Fruit fly (Drosophila melanogaster) whole organism, embryonic: ENCODE data around the gene CG31798.

Source experiments
- Ada2b ChIP-seq: fragments of 200-800 bp; sonication (Bioruptor generic); IDR thresholded peaks from 2 replicates; pipeline ENCODE4 v1.3.6; 2022; ENCODE audit warnings: missing biosample characterization, missing genetic modification characterization
- Antp ChIP-seq: fragments of 200-800 bp; sonication (Bioruptor generic); optimal IDR thresholded peaks from 3 replicates; lab custom pipeline; 2016; ENCODE audit warnings: missing biosample characterization, missing genetic modification characterization
- Bteb2 ChIP-seq: fragments of 200-800 bp; sonication (Bioruptor generic); optimal IDR thresholded peaks from 2 replicates; lab custom pipeline; 2016; ENCODE audit warnings: missing biosample characterization, missing genetic modification characterization
- CG10274 ChIP-seq: fragments of 200-800 bp; sonication (Bioruptor generic); optimal IDR thresholded peaks from 3 replicates; lab custom pipeline; 2017; ENCODE audit warnings: missing biosample characterization, mild to moderate bottlenecking, missing genetic modification characterization
- CG12155 ChIP-seq: fragments of 200-800 bp; sonication (Bioruptor generic); optimal IDR thresholded peaks from 3 replicates; lab custom pipeline; 2016; ENCODE audit warnings: missing biosample characterization, missing genetic modification characterization
- CG1233 ChIP-seq: fragments of 200-800 bp; sonication (Bioruptor generic); optimal IDR thresholded peaks from 4 replicates; lab custom pipeline; 2018; ENCODE audit warnings: missing biosample characterization, mild to moderate bottlenecking, missing genetic modification characterization
- CG14667 ChIP-seq: fragments of 200-800 bp; sonication (Bioruptor generic); IDR thresholded peaks from 2 replicates; pipeline ENCODE4 v1.3.6; 2022; ENCODE audit warnings: missing biosample characterization, missing genetic modification characterization
- CG14710 ChIP-seq: fragments of 200-800 bp; sonication (Bioruptor generic); optimal IDR thresholded peaks from 3 replicates; lab custom pipeline; 2019; ENCODE audit warnings: missing biosample characterization, mild to moderate bottlenecking, missing genetic modification characterization, moderate library complexity
- CG15269 ChIP-seq: fragments of 200-800 bp; sonication (Bioruptor generic); optimal IDR thresholded peaks from 2 replicates; lab custom pipeline; 2018; ENCODE audit warnings: missing biosample characterization, mild to moderate bottlenecking, missing genetic modification characterization, moderate library complexity
- CG1529 ChIP-seq: fragments of 200-800 bp; sonication (Bioruptor generic); optimal IDR thresholded peaks from 3 replicates; lab custom pipeline; 2018; ENCODE audit warnings: missing biosample characterization, missing genetic modification characterization
- CG1602 ChIP-seq: fragments of 200-800 bp; sonication (Bioruptor generic); optimal IDR thresholded peaks from 3 replicates; lab custom pipeline; 2016; ENCODE audit warnings: missing biosample characterization, missing genetic modification characterization
- CG1792 ChIP-seq: fragments of 200-800 bp; sonication (Bioruptor generic); optimal IDR thresholded peaks from 2 replicates; lab custom pipeline; 2016; ENCODE audit warnings: missing biosample characterization, missing genetic modification characterization
- CG18262 ChIP-seq: fragments of 200-800 bp; optimal IDR thresholded peaks from 3 replicates; lab custom pipeline; 2019; ENCODE audit warnings: missing biosample characterization, mild to moderate bottlenecking, missing genetic modification characterization, moderate library complexity
- CG18619 ChIP-seq: fragments of 200-800 bp; sonication (Bioruptor generic); optimal IDR thresholded peaks from 3 replicates; lab custom pipeline; 2017; ENCODE audit warnings: missing biosample characterization, mild to moderate bottlenecking, missing genetic modification characterization
- CG2120 ChIP-seq: fragments of 200-800 bp; sonication (Bioruptor generic); optimal IDR thresholded peaks from 3 replicates; lab custom pipeline; 2016; ENCODE audit warnings: missing biosample characterization, missing genetic modification characterization
- CG2712 ChIP-seq: fragments of 200-800 bp; optimal IDR thresholded peaks from 3 replicates; lab custom pipeline; 2019; ENCODE audit warnings: missing biosample characterization, mild to moderate bottlenecking, missing genetic modification characterization, moderate library complexity
- CG34224 ChIP-seq: fragments of 200-800 bp; sonication (Bioruptor generic); IDR thresholded peaks from 3 replicates; pipeline ENCODE4 v1.3.6; 2022; ENCODE audit warnings: missing biosample characterization, missing genetic modification characterization; ENCODE audit not compliant: partially characterized antibody
- CG42726 ChIP-seq: fragments of 200-800 bp; sonication (Bioruptor generic); IDR thresholded peaks from 2 replicates; pipeline ENCODE4 v1.3.6; 2022; ENCODE audit warnings: missing biosample characterization, missing genetic modification characterization; ENCODE audit not compliant: partially characterized antibody
- CG6272 ChIP-seq: fragments of 200-800 bp; sonication (Bioruptor generic); IDR thresholded peaks from 2 replicates; pipeline ENCODE4 v1.3.6; 2022; ENCODE audit warnings: missing biosample characterization, missing genetic modification characterization
- CG7357 ChIP-seq: fragments of 200-800 bp; sonication (Bioruptor generic); IDR thresholded peaks from 3 replicates; pipeline ENCODE4 v1.3.6; 2022; ENCODE audit warnings: missing biosample characterization, missing genetic modification characterization
- CG7839 ChIP-seq: fragments of 200-800 bp; sonication (Bioruptor generic); optimal IDR thresholded peaks from 3 replicates; lab custom pipeline; 2018; ENCODE audit warnings: missing biosample characterization, mild to moderate bottlenecking, missing genetic modification characterization, moderate library complexity
- CG8359 ChIP-seq: fragments of 200-800 bp; sonication (Bioruptor generic); optimal IDR thresholded peaks from 2 replicates; lab custom pipeline; 2017; ENCODE audit warnings: missing biosample characterization, mild to moderate bottlenecking, missing genetic modification characterization, borderline replicate concordance
- CG9932 ChIP-seq: fragments of 200-800 bp; sonication (Bioruptor generic); IDR thresholded peaks from 2 replicates; pipeline ENCODE4 v1.3.6; 2022; ENCODE audit warnings: missing biosample characterization, missing genetic modification characterization
- H15 ChIP-seq: fragments of 200-800 bp; sonication (Bioruptor generic); IDR thresholded peaks from 3 replicates; pipeline ENCODE4 v1.3.6; 2022; ENCODE audit warnings: missing biosample characterization, missing genetic modification characterization
- HmgD ChIP-seq: fragments of 200-800 bp; sonication (Bioruptor generic); optimal IDR thresholded peaks from 3 replicates; lab custom pipeline; 2016; ENCODE audit warnings: missing biosample characterization, missing genetic modification characterization
- MBD-R2 ChIP-seq: fragments of 200-800 bp; sonication (Bioruptor generic); IDR thresholded peaks from 2 replicates; pipeline ENCODE4 v1.3.6; 2022; ENCODE audit warnings: missing biosample characterization, missing genetic modification characterization
- MTF-1 ChIP-seq: fragments of 200-800 bp; sonication (Bioruptor generic); optimal IDR thresholded peaks from 2 replicates; lab custom pipeline; 2018; ENCODE audit warnings: missing biosample characterization, mild to moderate bottlenecking, missing genetic modification characterization, borderline replicate concordance
- Side ChIP-seq: fragments of 200-800 bp; sonication (Bioruptor generic); optimal IDR thresholded peaks from 2 replicates; lab custom pipeline; 2016; ENCODE audit warnings: missing biosample characterization, missing genetic modification characterization
- Sox102F ChIP-seq: fragments of 200-800 bp; sonication (Bioruptor generic); optimal IDR thresholded peaks from 2 replicates; lab custom pipeline; 2018; ENCODE audit warnings: missing biosample characterization, mild to moderate bottlenecking, missing genetic modification characterization, moderate library complexity
- Spps ChIP-seq: fragments of 200-800 bp; sonication (Bioruptor generic); optimal IDR thresholded peaks from 2 replicates; lab custom pipeline; 2018; ENCODE audit warnings: missing biosample characterization, mild to moderate bottlenecking, missing genetic modification characterization
- Ssrp ChIP-seq: fragments of 200-800 bp; sonication (Bioruptor generic); optimal IDR thresholded peaks from 2 replicates; lab custom pipeline; 2018; ENCODE audit warnings: missing biosample characterization, mild to moderate bottlenecking, missing genetic modification characterization, moderate library complexity
- Vsx1 ChIP-seq: fragments of 200-800 bp; sonication (Bioruptor generic); optimal IDR thresholded peaks from 2 replicates; lab custom pipeline; 2017; ENCODE audit warnings: missing biosample characterization, mild to moderate bottlenecking, missing genetic modification characterization, missing genetic modification reagents
- YL-1 ChIP-seq: fragments of 200-800 bp; sonication (Bioruptor generic); optimal IDR thresholded peaks from 3 replicates; lab custom pipeline; 2017; ENCODE audit warnings: missing biosample characterization, mild to moderate bottlenecking, missing genetic modification characterization
- cato ChIP-seq: fragments of 200-800 bp; sonication (Bioruptor generic); optimal IDR thresholded peaks from 2 replicates; lab custom pipeline; 2016; ENCODE audit warnings: missing biosample characterization, missing genetic modification characterization, borderline replicate concordance
- eve ChIP-seq, 2 experiments: fragments of >200 bp; optimal IDR thresholded peaks; 2 replicates each; lab custom pipeline; 2017; ENCODE audit warnings: missing biosample characterization in 2 of 2, missing genetic modification characterization in 2 of 2
- fu2 ChIP-seq: fragments of 200-800 bp; sonication (Bioruptor generic); optimal IDR thresholded peaks from 2 replicates; lab custom pipeline; 2016; ENCODE audit warnings: missing biosample characterization, missing genetic modification characterization
- jing ChIP-seq: fragments of 200-800 bp; sonication (Bioruptor generic); optimal IDR thresholded peaks from 2 replicates; lab custom pipeline; 2018; ENCODE audit warnings: missing biosample characterization, mild to moderate bottlenecking, missing genetic modification characterization
- jumu ChIP-seq: fragments of 200-800 bp; sonication (Bioruptor generic); optimal IDR thresholded peaks from 3 replicates; lab custom pipeline; 2016; ENCODE audit warnings: missing biosample characterization, missing genetic modification characterization
- knrl ChIP-seq: fragments of 200-800 bp; sonication (Bioruptor generic); IDR thresholded peaks from 3 replicates; pipeline ENCODE4 v1.3.6; 2022; ENCODE audit warnings: missing biosample characterization, missing genetic modification characterization; ENCODE audit not compliant: partially characterized antibody
- mam ChIP-seq: fragments of 200-800 bp; sonication (Bioruptor generic); optimal IDR thresholded peaks from 3 replicates; lab custom pipeline; 2016; ENCODE audit warnings: missing biosample characterization, missing genetic modification characterization
- pita ChIP-seq: fragments of 200-800 bp; sonication (Bioruptor generic); optimal IDR thresholded peaks from 2 replicates; lab custom pipeline; 2017; ENCODE audit warnings: missing biosample characterization, mild to moderate bottlenecking, missing genetic modification characterization
- prd ChIP-seq, 3 experiments: fragments of >200 bp in 2 of 3; fragments of 200-800 bp in 1 of 3; sonication (Bioruptor generic) in 1 of 3; optimal IDR thresholded peaks in 2 of 3; IDR thresholded peaks in 1 of 3; 2 replicates in 2 of 3; 3 replicates in 1 of 3; pipeline versions ENCODE4 v1.3.6 to Lab custom; 2017 to 2022; ENCODE audit warnings: missing biosample characterization in 1 of 3, missing genetic modification characterization in 1 of 3
- row ChIP-seq: fragments of 200-800 bp; sonication (Bioruptor generic); IDR thresholded peaks from 3 replicates; pipeline ENCODE4 v1.3.6; 2022; ENCODE audit warnings: missing biosample characterization, missing genetic modification characterization
- so ChIP-seq: fragments of 200-800 bp; sonication (Bioruptor generic); IDR thresholded peaks from 3 replicates; pipeline ENCODE4 v1.3.6; 2022; ENCODE audit warnings: missing biosample characterization, missing genetic modification characterization
- tin ChIP-seq: fragments of 200-800 bp; sonication (Bioruptor generic); optimal IDR thresholded peaks from 3 replicates; lab custom pipeline; 2016; ENCODE audit warnings: missing biosample characterization, missing genetic modification characterization
- vnd ChIP-seq: fragments of 200-800 bp; sonication (Bioruptor generic); IDR thresholded peaks from 3 replicates; pipeline ENCODE4 v1.3.6; 2022; ENCODE audit warnings: missing biosample characterization, missing genetic modification characterization; ENCODE audit not compliant: partially characterized antibody
- z ChIP-seq: fragments of 200-800 bp; sonication (Bioruptor generic); IDR thresholded peaks from 3 replicates; pipeline ENCODE4 v1.3.6; 2022; ENCODE audit warnings: missing biosample characterization, missing genetic modification characterization

CG31798 gene

DNA sequence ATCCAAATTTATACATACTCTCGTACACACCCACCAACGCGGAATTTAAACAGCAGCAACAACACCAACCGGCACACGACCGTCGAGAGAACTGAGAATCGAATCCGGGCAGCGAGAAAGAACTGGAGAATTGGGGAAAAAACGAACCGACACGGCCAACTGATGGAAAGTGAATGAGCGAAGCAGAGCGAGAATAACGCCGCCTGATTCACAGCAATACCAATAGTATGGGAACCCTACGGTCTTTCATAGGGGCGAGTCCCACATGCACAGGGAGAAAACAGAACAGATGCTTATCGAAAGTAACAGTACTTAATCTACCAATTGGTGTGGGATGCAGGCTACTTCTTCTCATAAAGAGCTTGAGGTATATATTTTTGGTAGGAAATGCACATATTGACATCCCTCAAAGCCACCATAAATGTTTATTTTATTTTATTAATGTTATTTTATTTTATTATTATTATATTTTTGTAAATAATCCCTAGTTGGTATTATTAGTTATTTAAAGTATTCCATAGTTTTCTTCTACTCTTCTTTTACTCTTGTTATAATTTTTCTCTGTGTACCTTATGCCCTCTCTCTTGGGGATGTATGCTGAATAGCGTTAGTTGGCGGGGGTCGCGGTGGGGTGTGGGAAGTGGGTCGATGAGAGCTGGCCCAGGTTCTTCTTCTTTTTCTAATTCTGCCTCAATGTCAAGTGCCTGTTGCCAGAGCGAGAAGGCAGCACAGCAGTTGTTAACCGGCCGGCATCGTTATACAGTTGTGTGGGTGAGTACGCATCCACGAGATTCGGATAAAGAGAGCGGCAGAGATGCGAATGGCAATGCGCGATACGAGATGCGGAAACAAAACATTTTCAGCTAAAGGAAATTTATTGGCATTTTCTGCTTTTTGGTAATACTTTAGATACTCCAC lies 4.6 kb downstream of the CG31798 start, which contains the start of gene CG17544 (continued):
- TF ChIP-seq HmgD (GFP tag; lab: Kevin White, UChicago) (no peak), CG2712 (tag; lab: Kevin White, UChicago) (peak; percentile 89), Sox102F (peak; percentile 71), vnd (GFP tag; lab: Robert Waterston, UW) (no peak), CG1792 (no peak), cato (peak; percentile 52), CG42726 (no peak), CG7357 (GFP tag; lab: Robert Waterston, UW) (0 out of 3 replicates have a peak, but pooled peaks have one; percentile 42), eve (GFP tag; optimal IDR thresholded peaks at IDR 0.05; lab: Kevin White, UChicago) (peak in 1 of 2 experiments; percentile 10), CG10274 (GFP tag; lab: Kevin White, UChicago) (peak; percentile 56), z (GFP tag; lab: Robert Waterston, UW) (no peak), CG1602 (peak; percentile 72), CG2120 (peak; percentile 68), Vsx1 (GFP tag; lab: Kevin White, UChicago) (peak; percentile 53), knrl (GFP tag; lab: Robert Waterston, UW) (no peak), CG7839 (tag; lab: Kevin White, UChicago) (peak; percentile 74), so (GFP tag; lab: Robert Waterston, UW) (no peak), CG9932 (GFP tag; lab: Robert Waterston, UW) (peak; percentile 78), CG18262 (tag; lab: Kevin White, UChicago) (peak; percentile 92), H15 (peak; percentile 11; the same call in 1 of the 3 replicates), CG6272 (peak; percentile 13), CG14667 (GFP tag; lab: Robert Waterston, UW) (peak; percentile 33; the same call in 1 of the 2 replicates), tin (peak; percentile 49), Antp (GFP tag; lab: Kevin White, UChicago) (peak; percentile 57), CG15269 (tag; lab: Kevin White, UChicago) (peak; percentile 81), jumu (GFP tag; lab: Kevin White, UChicago) (peak; percentile 28), Spps (tag; lab: Kevin White, UChicago) (peak; percentile 45), mam (GFP tag; lab: Kevin White, UChicago) (peak; percentile 63), Side (peak; percentile 23), Ssrp (peak; percentile 76), fu2 (GFP tag; lab: Kevin White, UChicago) (peak; percentile 25), CG1529 (GFP tag; lab: Kevin White, UChicago) (no peak), row (GFP tag; lab: Robert Waterston, UW) (peak; percentile 73), Ada2b (GFP tag; lab: Robert Waterston, UW) (peak; percentile 39; the same call in 1 of the 2 replicates), CG14710 (tag; lab: Kevin White, UChicago) (peak; percentile 83), CG18619 (GFP tag; lab: Kevin White, UChicago) (peak; percentile 87), pita (GFP tag; lab: Kevin White, UChicago) (no peak), MTF-1 (GFP tag; lab: Kevin White, UChicago) (peak; percentile 32), CG12155 (peak; percentile 54), YL-1 (GFP tag; lab: Kevin White, UChicago) (peak; percentile 31), prd (optimal IDR thresholded peaks at IDR 0.05; lab: Kevin White, UChicago) (no peak), prd (GFP tag; IDR thresholded peaks at IDR 0.05; lab: Robert Waterston, UW) (peak; percentile 71), jing (GFP tag; lab: Kevin White, UChicago) (no peak), MBD-R2 (GFP tag; lab: Robert Waterston, UW) (no peak; the same call in 1 of the 2 replicates), Bteb2 (GFP tag; lab: Kevin White, UChicago) (no peak), CG34224 (GFP tag; lab: Robert Waterston, UW) (peak; percentile 48; the same call in 2 of the 3 replicates), CG1233 (GFP tag; lab: Kevin White, UChicago) (peak; percentile 89), CG8359 (GFP tag; lab: Kevin White, UChicago) (peak; percentile 71)
